Worm (Caenorhabditis elegans) whole organism, L3 larva: ENCODE data around the gene dos-3.
A peak's percentile ranks its signal among the peaks of the same experiment; 100 is the strongest.

Source experiments
- R02D3.7 ChIP-seq: fragments of 150-350 bp; optimal IDR thresholded peaks from 2 replicates; lab custom pipeline; 2014; ENCODE audit warnings: missing biosample characterization, missing genetic modification characterization
- ZK546.5 ChIP-seq: sonication (generic microtip); optimal IDR thresholded peaks from 2 replicates; lab custom pipeline; 2017; ENCODE audit warnings: missing biosample characterization, missing genetic modification characterization
- aly-2 ChIP-seq: fragments of 150-350 bp; optimal IDR thresholded peaks from 2 replicates; lab custom pipeline; 2014; ENCODE audit warnings: missing biosample characterization, missing genetic modification characterization
- ama-1 ChIP-seq: fragments of 150-350 bp; optimal IDR thresholded peaks from 2 replicates; lab custom pipeline; 2018
- ceh-16 ChIP-seq: sonication (generic microtip); optimal IDR thresholded peaks from 2 replicates; lab custom pipeline; 2017; ENCODE audit warnings: missing biosample characterization, missing genetic modification characterization
- ceh-28 ChIP-seq: fragments of 150-350 bp; optimal IDR thresholded peaks from 2 replicates; lab custom pipeline; 2014; ENCODE audit warnings: missing biosample characterization, missing genetic modification reagents, missing genetic modification characterization
- ceh-82 ChIP-seq: fragments of 150-350 bp; optimal IDR thresholded peaks from 2 replicates; lab custom pipeline; 2014; ENCODE audit warnings: missing biosample characterization, missing genetic modification characterization
- ceh-9 ChIP-seq: sonication (generic microtip); optimal IDR thresholded peaks from 2 replicates; lab custom pipeline; 2018; ENCODE audit warnings: missing biosample characterization, missing genetic modification characterization
- daf-12 ChIP-seq: fragments of 150-350 bp; optimal IDR thresholded peaks from 2 replicates; lab custom pipeline; 2014; ENCODE audit warnings: missing biosample characterization, missing genetic modification reagents, missing genetic modification characterization
- egl-27 ChIP-seq: sonication (generic microtip); optimal IDR thresholded peaks from 4 replicates; lab custom pipeline; 2017; ENCODE audit warnings: missing biosample characterization, missing genetic modification reagents, missing genetic modification characterization
- egl-5 ChIP-seq: fragments of 150-350 bp; optimal IDR thresholded peaks from 2 replicates; lab custom pipeline; 2017; ENCODE audit warnings: missing biosample characterization, missing genetic modification reagents, missing genetic modification characterization, inconsistent platforms
- elt-1 ChIP-seq: fragments of 150-350 bp; optimal IDR thresholded peaks from 2 replicates; lab custom pipeline; 2014; ENCODE audit warnings: missing biosample characterization, missing genetic modification characterization
- elt-2 ChIP-seq: sonication (generic microtip); optimal IDR thresholded peaks from 2 replicates; lab custom pipeline; 2016; ENCODE audit warnings: missing genetic modification reagents, mild to moderate bottlenecking, missing genetic modification characterization, missing compliant biosample characterization
- elt-3 ChIP-seq, 3 experiments: fragments of 150-350 bp in 1 of 3; sonication (generic microtip) in 2 of 3; optimal IDR thresholded peaks; 2 replicates in 2 of 3; 4 replicates in 1 of 3; lab custom pipeline; 2014 to 2017; ENCODE audit warnings: missing biosample characterization in 3 of 3, missing genetic modification characterization in 3 of 3
- eor-1 ChIP-seq, 2 experiments: fragments of 150-350 bp; optimal IDR thresholded peaks; 2 replicates each; lab custom pipeline; 2014 to 2018; ENCODE audit warnings: missing biosample characterization in 2 of 2, missing genetic modification characterization in 2 of 2
- fkh-10 ChIP-seq: sonication (generic microtip); optimal IDR thresholded peaks from 2 replicates; lab custom pipeline; 2017; ENCODE audit warnings: missing biosample characterization, missing genetic modification reagents, missing genetic modification characterization
- fkh-2 ChIP-seq: fragments of 150-350 bp; optimal IDR thresholded peaks from 2 replicates; lab custom pipeline; 2014; ENCODE audit warnings: missing biosample characterization, missing genetic modification reagents, missing genetic modification characterization
- fos-1 ChIP-seq: fragments of 150-350 bp; optimal IDR thresholded peaks from 2 replicates; lab custom pipeline; 2014; ENCODE audit warnings: missing biosample characterization, missing genetic modification characterization
- hmg-11 ChIP-seq: sonication (generic microtip); optimal IDR thresholded peaks from 2 replicates; lab custom pipeline; 2016; ENCODE audit warnings: missing genetic modification characterization, missing compliant biosample characterization
- jun-1 ChIP-seq: fragments of 150-350 bp; optimal IDR thresholded peaks from 2 replicates; lab custom pipeline; 2014; ENCODE audit warnings: missing biosample characterization, missing genetic modification reagents, missing genetic modification characterization
- lin-15B ChIP-seq: fragments of 150-350 bp; optimal IDR thresholded peaks from 2 replicates; lab custom pipeline; 2014; ENCODE audit warnings: missing biosample characterization, missing genetic modification characterization
- lin-39 ChIP-seq: fragments of 150-350 bp; optimal IDR thresholded peaks from 2 replicates; lab custom pipeline; 2018; ENCODE audit warnings: missing biosample characterization, missing genetic modification reagents, missing genetic modification characterization
- lsy-12 ChIP-seq: sonication (generic microtip); optimal IDR thresholded peaks from 2 replicates; lab custom pipeline; 2016; ENCODE audit warnings: mild to moderate bottlenecking, missing genetic modification characterization, missing compliant biosample characterization
- mdl-1 ChIP-seq: fragments of 150-350 bp; optimal IDR thresholded peaks from 2 replicates; lab custom pipeline; 2014; ENCODE audit warnings: missing biosample characterization, missing genetic modification characterization
- mml-1 ChIP-seq: fragments of 150-350 bp; sonication (generic microtip); optimal IDR thresholded peaks from 3 replicates; lab custom pipeline; 2014; ENCODE audit warnings: missing biosample characterization, missing genetic modification characterization
- nfya-1 ChIP-seq: sonication (generic microtip); optimal IDR thresholded peaks from 2 replicates; lab custom pipeline; 2017; ENCODE audit warnings: missing genetic modification characterization, mild to moderate bottlenecking, missing compliant biosample characterization, antibody characterized with exemption, moderate library complexity; ENCODE audit not compliant: insufficient read depth
- nhr-11 ChIP-seq: fragments of 150-350 bp; optimal IDR thresholded peaks from 2 replicates; lab custom pipeline; 2014; ENCODE audit warnings: missing biosample characterization, missing genetic modification characterization
- nhr-12 ChIP-seq: fragments of 150-350 bp; optimal IDR thresholded peaks from 2 replicates; lab custom pipeline; 2014; ENCODE audit warnings: missing biosample characterization, missing genetic modification characterization
- nhr-23 ChIP-seq: fragments of 150-350 bp; optimal IDR thresholded peaks from 2 replicates; lab custom pipeline; 2014; ENCODE audit warnings: missing biosample characterization, missing genetic modification reagents, missing genetic modification characterization
- nhr-237 ChIP-seq: fragments of 150-350 bp; optimal IDR thresholded peaks from 2 replicates; lab custom pipeline; 2014; ENCODE audit warnings: missing biosample characterization, missing genetic modification characterization
- nhr-25 ChIP-seq: sonication (generic microtip); optimal IDR thresholded peaks from 2 replicates; lab custom pipeline; 2017; ENCODE audit warnings: missing biosample characterization, missing genetic modification characterization
- nhr-28 ChIP-seq: fragments of 150-350 bp; optimal IDR thresholded peaks from 2 replicates; lab custom pipeline; 2014; ENCODE audit warnings: missing biosample characterization, missing genetic modification characterization
- nhr-43 ChIP-seq: sonication (generic microtip); optimal IDR thresholded peaks from 2 replicates; lab custom pipeline; 2016; ENCODE audit warnings: mild to moderate bottlenecking, missing genetic modification characterization, missing compliant biosample characterization; ENCODE audit not compliant: poor library complexity, severe bottlenecking
- nhr-67 ChIP-seq: fragments of 150-350 bp; optimal IDR thresholded peaks from 2 replicates; lab custom pipeline; 2014; ENCODE audit warnings: missing biosample characterization, missing genetic modification characterization
- nhr-76 ChIP-seq: fragments of 150-350 bp; sonication (generic microtip); optimal IDR thresholded peaks from 5 replicates; lab custom pipeline; 2014; ENCODE audit warnings: missing biosample characterization, missing genetic modification characterization
- nhr-77 ChIP-seq: fragments of 150-350 bp; optimal IDR thresholded peaks from 2 replicates; lab custom pipeline; 2014; ENCODE audit warnings: missing biosample characterization, missing genetic modification characterization
- pha-4 ChIP-seq: fragments of 150-350 bp; optimal IDR thresholded peaks from 2 replicates; lab custom pipeline; 2014; ENCODE audit warnings: missing biosample characterization, missing genetic modification reagents, missing genetic modification characterization
- pqm-1 ChIP-seq: fragments of 150-350 bp; optimal IDR thresholded peaks from 2 replicates; lab custom pipeline; 2017; ENCODE audit warnings: missing biosample characterization, missing genetic modification characterization, inconsistent platforms
- sea-2 ChIP-seq: fragments of 150-350 bp; sonication (generic microtip); optimal IDR thresholded peaks from 4 replicates; lab custom pipeline; 2014; ENCODE audit warnings: missing biosample characterization, missing genetic modification reagents, missing genetic modification characterization
- skn-1 ChIP-seq: fragments of 150-350 bp; optimal IDR thresholded peaks from 2 replicates; lab custom pipeline; 2014; ENCODE audit warnings: missing biosample characterization, missing genetic modification characterization
- snpc-4 ChIP-seq: fragments of 150-350 bp; optimal IDR thresholded peaks from 2 replicates; lab custom pipeline; 2014; ENCODE audit warnings: missing biosample characterization, missing genetic modification characterization
- tbx-2 ChIP-seq: sonication (generic microtip); optimal IDR thresholded peaks from 2 replicates; lab custom pipeline; 2016; ENCODE audit warnings: mild to moderate bottlenecking, missing genetic modification characterization, missing compliant biosample characterization
- unc-39 ChIP-seq: sonication (generic microtip); optimal IDR thresholded peaks from 4 replicates; lab custom pipeline; 2017; ENCODE audit warnings: missing biosample characterization, missing genetic modification characterization
- unc-62 ChIP-seq: fragments of 150-350 bp; sonication (generic microtip); optimal IDR thresholded peaks from 4 replicates; lab custom pipeline; 2014; ENCODE audit warnings: missing biosample characterization, missing genetic modification reagents, missing genetic modification characterization
- ztf-11 ChIP-seq: fragments of 150-350 bp; optimal IDR thresholded peaks from 2 replicates; lab custom pipeline; 2014; ENCODE audit warnings: missing biosample characterization, missing genetic modification characterization
- ztf-4 ChIP-seq: fragments of 150-350 bp; optimal IDR thresholded peaks from 2 replicates; lab custom pipeline; 2014; ENCODE audit warnings: missing biosample characterization, missing genetic modification characterization

The dos-3 gene

ce11 chrIII:839491-839890 lies at the start of gene dos-3:
Gene dos-3, minus strand, starts transcription at chrIII:839591.
- TF ChIP-seq lin-15B (tag; lab: Kevin White, UChicago) (no peak), unc-39 (tag; lab: Kevin White, UChicago) (no peak), elt-2 (tag; lab: Kevin White, UChicago) (no peak), nhr-11 (tag; lab: Kevin White, UChicago) (no peak), hmg-11 (tag; lab: Kevin White, UChicago) (no peak), daf-12 (tag; lab: Kevin White, UChicago) (no peak), ceh-28 (tag; lab: Kevin White, UChicago) (no peak), snpc-4 (tag; lab: Kevin White, UChicago) (no peak), lin-39 (tag; lab: Kevin White, UChicago) (no peak), ztf-4 (tag; lab: Kevin White, UChicago) (no peak), mdl-1 (tag; lab: Kevin White, UChicago) (no peak)

DNA sequence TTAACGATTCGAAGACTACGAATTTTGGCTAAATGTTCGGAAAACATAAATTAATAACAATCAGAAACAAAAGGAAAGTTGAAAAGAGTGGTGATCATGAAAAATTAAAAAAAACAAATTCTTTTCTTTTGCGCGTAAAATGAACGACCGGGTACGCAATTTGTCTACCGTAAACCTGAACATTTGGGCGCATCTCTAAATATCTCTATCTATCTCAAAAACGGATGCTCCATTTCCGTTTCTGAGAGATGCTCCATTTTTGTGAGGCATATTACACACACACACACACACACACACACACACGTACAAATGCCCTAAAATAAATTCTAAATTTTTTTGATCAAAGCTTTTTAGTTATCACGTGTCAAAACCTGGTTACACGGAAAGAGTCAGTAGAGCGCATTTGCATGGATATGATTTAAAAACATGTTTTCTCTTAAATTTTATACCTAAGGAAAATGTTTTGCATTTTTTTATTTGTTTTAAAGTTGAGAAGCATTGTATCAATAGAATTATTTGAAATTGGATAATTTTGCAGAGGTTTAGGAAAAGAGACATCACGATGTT lies 49.7 kb upstream of the dos-3 start:
- TF ChIP-seq ztf-4 (tag; lab: Kevin White, UChicago) = no peak
- peak; percentile 19 for TF ChIP-seq nfya-1 (tag; lab: Kevin White, UChicago)
- no peak for TF ChIP-seq fkh-10 (GFP tag; lab: Kevin White, UChicago)
- no peak for TF ChIP-seq nhr-25 (tag; lab: Kevin White, UChicago)
- no peak for TF ChIP-seq ceh-28 (tag; lab: Kevin White, UChicago)
- no peak for TF ChIP-seq fkh-2 (tag; lab: Kevin White, UChicago)
- no peak for TF ChIP-seq nhr-11 (tag; lab: Kevin White, UChicago)
- no peak for TF ChIP-seq nhr-43 (tag; lab: Kevin White, UChicago)
- TF ChIP-seq hmg-11 (tag; lab: Kevin White, UChicago) = no peak
- TF ChIP-seq, all 47 proteins: peak for 1

DNA sequence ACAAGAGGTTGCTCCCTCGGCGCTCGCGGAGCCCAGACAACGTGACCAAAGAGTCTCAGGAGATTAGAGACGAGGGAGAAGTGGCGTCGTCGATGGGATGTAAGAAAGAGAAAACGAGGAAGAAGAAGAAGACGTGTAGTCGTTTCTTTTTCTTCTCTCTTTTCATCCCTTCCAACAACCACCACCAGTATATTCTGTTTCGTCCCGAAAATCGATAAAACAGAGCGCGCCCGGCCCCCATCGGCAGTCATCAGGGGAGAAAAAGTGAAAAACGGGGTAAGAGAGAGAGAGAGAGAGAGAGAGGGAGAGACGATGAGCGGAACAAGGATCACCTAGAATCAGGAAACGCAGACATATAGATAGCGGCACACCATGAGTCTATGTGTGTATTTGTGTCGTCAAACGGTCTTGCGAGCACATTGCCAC lies 48.5 kb upstream of the dos-3 start:
- peak; percentile 46 for TF ChIP-seq pha-4 (tag; lab: Kevin White, UChicago)
- peak; percentile 41 for TF ChIP-seq skn-1 (tag; lab: Kevin White, UChicago)
- no peak for TF ChIP-seq ceh-82 (tag; lab: Kevin White, UChicago)
- TF ChIP-seq fos-1 (tag; lab: Kevin White, UChicago) = no peak
- no peak for TF ChIP-seq ztf-4 (tag; lab: Kevin White, UChicago)
- TF ChIP-seq snpc-4 (tag; lab: Kevin White, UChicago) = peak; percentile 76
- TF ChIP-seq aly-2 = no peak
- TF ChIP-seq ceh-9 (tag; lab: Kevin White, UChicago) = no peak
- TF ChIP-seq fkh-10 (GFP tag; lab: Kevin White, UChicago) = peak; percentile 33
- no peak for TF ChIP-seq ceh-16 (tag; lab: Kevin White, UChicago)
- peak; percentile 40 for TF ChIP-seq lin-15B (tag; lab: Kevin White, UChicago)
- peak; percentile 82 for TF ChIP-seq nfya-1 (tag; lab: Kevin White, UChicago)
- TF ChIP-seq ceh-28 (tag; lab: Kevin White, UChicago) = peak; percentile 89
- TF ChIP-seq egl-5 = peak; percentile 60
- TF ChIP-seq tbx-2 (tag; lab: Kevin White, UChicago) = peak; percentile 37
- peak; percentile 45 for TF ChIP-seq ama-1 (lab: Kevin White, UChicago)
- peak; percentile 66 for TF ChIP-seq elt-2 (tag; lab: Kevin White, UChicago)
- peak; percentile 81 for TF ChIP-seq lin-39 (tag; lab: Kevin White, UChicago)
- TF ChIP-seq eor-1 (tag; optimal IDR thresholded peaks at IDR 0.05; lab: Kevin White, UChicago) = no peak
- TF ChIP-seq fkh-2 (tag; lab: Kevin White, UChicago) = no peak
- TF ChIP-seq nhr-237 (tag; lab: Kevin White, UChicago) = no peak
- no peak for TF ChIP-seq nhr-43 (tag; lab: Kevin White, UChicago)
- TF ChIP-seq daf-12 (tag; lab: Kevin White, UChicago) = no peak
- peak; percentile 8 for TF ChIP-seq pqm-1 (tag; lab: Kevin White, UChicago)
- no peak for TF ChIP-seq mml-1
- no peak for TF ChIP-seq unc-62
- no peak for TF ChIP-seq ZK546.5
- TF ChIP-seq sea-2 (GFP tag; lab: Kevin White, UChicago) = peak; percentile 79
- no peak for TF ChIP-seq nhr-67 (tag; lab: Kevin White, UChicago)
- peak; percentile 71 for TF ChIP-seq hmg-11 (tag; lab: Kevin White, UChicago)
- TF ChIP-seq mdl-1 (tag; lab: Kevin White, UChicago) = peak; percentile 48
- no peak for TF ChIP-seq elt-1 (tag; lab: Kevin White, UChicago)
- no peak for TF ChIP-seq ztf-11 (tag; lab: Kevin White, UChicago)
- TF ChIP-seq egl-27 (tag; lab: Kevin White, UChicago) = peak; percentile 50
- TF ChIP-seq nhr-12 (tag; lab: Kevin White, UChicago) = no peak
- TF ChIP-seq nhr-76 = no peak
- TF ChIP-seq nhr-25 (tag; lab: Kevin White, UChicago) = peak; percentile 2
- TF ChIP-seq elt-3 (tag; optimal IDR thresholded peaks at IDR 0.05; lab: Kevin White, UChicago) = no peak
- no peak for TF ChIP-seq nhr-28 (tag; lab: Kevin White, UChicago)
- peak; percentile 60 for TF ChIP-seq nhr-23 (tag; lab: Kevin White, UChicago)
- peak; percentile 31 for TF ChIP-seq jun-1 (tag; lab: Kevin White, UChicago)
- no peak for TF ChIP-seq nhr-77
- TF ChIP-seq lsy-12 (tag; lab: Kevin White, UChicago) = no peak
- no peak for TF ChIP-seq R02D3.7
